Worm (Caenorhabditis elegans) whole organism, early embryonic: ENCODE results near the gene C01B10.6.
"Not testable (repeated sequence)": the region's sequence is repeated elsewhere in the genome, so short reads cannot be mapped to it uniquely, and the experiment has no call there.

Experiments
- B0310.2 ChIP-seq: sonication (generic microtip); optimal IDR thresholded peaks from 2 replicates; lab custom pipeline; 2016; ENCODE audit warnings: mild to moderate bottlenecking, missing genetic modification characterization, missing compliant biosample characterization
- F13C5.2 ChIP-seq: sonication (generic microtip); optimal IDR thresholded peaks from 2 replicates; lab custom pipeline; 2017; ENCODE audit warnings: mild to moderate bottlenecking, missing genetic modification characterization, inconsistent platforms, missing compliant biosample characterization
- aly-1 ChIP-seq: sonication (generic microtip); optimal IDR thresholded peaks from 2 replicates; lab custom pipeline; 2016; ENCODE audit warnings: missing genetic modification characterization, missing compliant biosample characterization
- ama-1 ChIP-seq: fragments of 150-350 bp; optimal IDR thresholded peaks from 2 replicates; lab custom pipeline; 2014
- ceh-13 ChIP-seq: fragments of 200-800 bp; sonication (Bioruptor generic); optimal IDR thresholded peaks from 2 replicates; lab custom pipeline; 2018; ENCODE audit warnings: mild to moderate bottlenecking, missing genetic modification characterization, missing compliant biosample characterization
- ceh-36 ChIP-seq: sonication (generic microtip); optimal IDR thresholded peaks from 2 replicates; lab custom pipeline; 2016; ENCODE audit warnings: missing genetic modification characterization, inconsistent platforms, missing compliant biosample characterization
- ets-7 ChIP-seq: sonication (generic microtip); optimal IDR thresholded peaks from 2 replicates; lab custom pipeline; 2016; ENCODE audit warnings: missing genotype, missing genetic modification characterization, missing compliant biosample characterization
- flt-1 ChIP-seq: fragments of 200-800 bp; sonication (Bioruptor generic); IDR thresholded peaks from 2 replicates; pipeline ENCODE4 v1.3.6; 2022; ENCODE audit warnings: missing genetic modification characterization, missing compliant biosample characterization
- hmbx-1 ChIP-seq: sonication (generic microtip); optimal IDR thresholded peaks from 2 replicates; lab custom pipeline; 2016; ENCODE audit warnings: mild to moderate bottlenecking, missing genetic modification characterization, missing compliant biosample characterization
- hmg-4 ChIP-seq: fragments of 200-800 bp; sonication (Bioruptor generic); optimal IDR thresholded peaks from 2 replicates; lab custom pipeline; 2018; ENCODE audit warnings: mild to moderate bottlenecking, missing genetic modification characterization, missing compliant biosample characterization
- hnd-1 ChIP-seq: sonication (generic microtip); optimal IDR thresholded peaks from 2 replicates; lab custom pipeline; 2016; ENCODE audit warnings: missing genetic modification characterization, missing compliant biosample characterization
- pes-1 ChIP-seq: fragments of 200-800 bp; sonication (Bioruptor generic); IDR thresholded peaks from 2 replicates; pipeline ENCODE4 v1.3.6; 2022; ENCODE audit warnings: missing genetic modification reagents, missing genetic modification characterization, missing compliant biosample characterization
- scrt-1 ChIP-seq: fragments of 200-800 bp; sonication (Bioruptor generic); IDR thresholded peaks from 2 replicates; pipeline ENCODE4 v1.3.6; 2022; ENCODE audit warnings: missing genetic modification characterization, missing compliant biosample characterization
- sea-1 ChIP-seq: fragments of 200-800 bp; sonication (Bioruptor generic); conservative IDR thresholded peaks from 2 replicates; pipeline ENCODE4 v1.3.6; 2022; ENCODE audit warnings: missing genetic modification characterization, missing compliant biosample characterization
- tbx-11 ChIP-seq: fragments of 200-800 bp; sonication (Bioruptor generic); IDR thresholded peaks from 2 replicates; pipeline ENCODE4 v1.3.6; 2022; ENCODE audit warnings: missing genetic modification characterization, missing compliant biosample characterization
- tbx-37 ChIP-seq: fragments of 200-800 bp; sonication (Bioruptor generic); conservative IDR thresholded peaks from 2 replicates; pipeline ENCODE4 v1.3.6; 2022; ENCODE audit warnings: missing genetic modification reagents, missing genetic modification characterization, missing compliant biosample characterization
- tra-4 ChIP-seq: sonication (generic microtip); optimal IDR thresholded peaks from 2 replicates; lab custom pipeline; 2017; ENCODE audit warnings: missing genetic modification characterization, missing compliant biosample characterization

Gene C01B10.6

DNA sequence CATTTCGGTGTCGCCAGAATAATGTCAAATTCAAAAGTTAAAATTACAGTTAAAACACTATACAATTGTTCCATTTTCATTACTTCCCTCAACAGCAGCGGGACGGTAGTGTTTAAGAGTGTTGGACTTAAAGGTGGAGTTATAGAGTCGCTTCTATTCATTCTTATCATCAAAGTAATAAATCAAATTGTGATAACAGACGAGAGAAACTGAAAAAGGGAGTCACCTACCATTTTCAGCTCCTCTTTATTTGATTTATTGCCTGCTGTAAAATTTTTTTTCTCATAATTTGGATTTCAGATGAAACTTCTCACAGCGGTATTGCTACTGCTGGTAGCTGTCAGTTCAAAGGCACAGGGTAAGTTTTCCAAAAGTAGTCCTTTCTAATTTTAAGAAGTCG, at the start of gene C01B10.6:
Gene C01B10.6 (plus strand): TSS at position 301 of the 400 bp plus-strand sequence.
- TF ChIP-seq scrt-1 (GFP tag; lab: Robert Waterston, UW) (no peak), ama-1 (lab: Kevin White, UChicago) (no peak), ets-7 (no peak), pes-1 (no peak)

DNA sequence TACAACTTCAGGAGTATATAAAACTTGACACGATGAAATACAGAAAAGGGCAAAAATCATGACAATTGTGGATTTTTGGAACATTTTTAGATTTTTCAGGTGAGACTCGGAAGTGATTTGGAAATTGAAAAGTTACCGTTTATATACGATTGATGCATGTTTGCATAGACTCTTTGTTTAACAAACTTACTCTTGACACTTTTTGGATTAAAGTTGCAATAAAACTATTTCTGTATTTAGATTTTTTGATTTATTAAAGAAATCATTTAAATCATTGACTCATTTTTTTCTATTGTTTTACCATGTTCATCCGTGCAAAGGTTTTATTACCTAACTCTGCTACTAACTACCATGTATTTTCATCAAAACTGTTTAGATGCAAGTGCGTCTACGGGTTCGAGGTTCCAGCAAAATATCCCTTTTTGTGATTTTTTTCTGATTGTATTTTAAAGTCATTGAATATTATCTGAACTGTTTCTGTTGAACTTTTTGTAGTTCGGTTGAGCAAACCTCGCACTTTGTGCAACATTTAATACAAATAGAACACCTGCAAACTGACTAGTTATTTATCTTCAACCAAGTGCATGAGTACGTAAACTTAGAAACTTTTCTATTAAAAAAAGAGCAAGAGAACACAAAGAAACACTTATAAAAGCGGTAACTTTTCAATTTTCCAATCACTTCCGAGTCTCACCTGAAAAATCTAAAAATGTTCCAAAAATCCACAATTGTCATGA, 48.8 kb upstream of the C01B10.6 start, which contains the start of the genes nspb-1 and nspb-2:
Gene nspb-1 (minus strand): TSS at position 101 of the 737 bp plus-strand sequence.
Gene nspb-2 (plus strand): TSS at position 687 of the 737 bp plus-strand sequence.
- TF ChIP-seq B0310.2 (tag; lab: Kevin White, UChicago); hmg-4; ama-1 (lab: Kevin White, UChicago): not testable (repeated sequence)

DNA sequence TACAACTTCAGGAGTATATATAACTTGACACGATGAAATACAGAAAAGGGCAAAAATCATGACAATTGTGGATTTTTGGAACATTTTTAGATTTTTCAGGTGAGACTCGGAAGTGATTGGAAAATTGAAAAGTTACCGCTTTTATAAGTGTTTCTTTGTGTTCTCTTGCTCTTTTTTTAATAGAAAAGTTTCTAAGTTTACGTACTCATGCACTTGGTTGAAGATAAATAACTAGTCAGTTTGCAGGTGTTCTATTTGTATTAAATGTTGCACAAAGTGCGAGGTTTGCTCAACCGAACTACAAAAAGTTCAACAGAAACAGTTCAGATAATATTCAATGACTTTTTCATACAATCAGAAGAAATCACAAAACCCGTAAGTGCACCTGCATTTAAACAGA, 45.1 kb upstream of the C01B10.6 start, which contains the start of gene nspb-3:
Gene nspb-3 (minus strand): TSS at position 101 of the 400 bp plus-strand sequence.
- TF ChIP-seq tbx-11 (GFP tag; lab: Robert Waterston, UW); ceh-13 (GFP tag; lab: Kevin White, UChicago); tra-4 (tag; lab: Kevin White, UChicago): not testable (repeated sequence)

DNA sequence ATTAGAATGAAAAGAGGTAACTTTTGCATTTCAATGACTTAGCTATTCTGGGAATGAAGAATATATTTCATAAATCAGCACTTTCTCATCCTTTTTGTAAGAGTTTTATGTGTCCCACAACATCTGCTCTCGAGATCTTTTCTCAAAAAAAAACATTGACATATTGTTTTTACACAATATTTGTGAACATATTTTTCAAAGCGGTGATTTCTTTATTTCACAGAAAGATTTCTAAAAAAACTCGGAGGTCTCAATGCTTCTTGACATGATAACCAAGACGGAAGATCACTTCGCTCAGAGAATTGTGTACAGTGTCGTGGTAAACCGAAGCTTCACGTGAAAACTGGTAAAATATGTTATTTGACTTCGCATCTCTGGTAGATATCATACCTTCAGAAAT, 44.1 kb upstream of the C01B10.6 start, which contains the start of gene F38A5.22:
Gene F38A5.22 (minus strand): TSS at position 29 of the 400 bp plus-strand sequence.
- no peak for TF ChIP-seq scrt-1 (GFP tag; lab: Robert Waterston, UW)

DNA sequence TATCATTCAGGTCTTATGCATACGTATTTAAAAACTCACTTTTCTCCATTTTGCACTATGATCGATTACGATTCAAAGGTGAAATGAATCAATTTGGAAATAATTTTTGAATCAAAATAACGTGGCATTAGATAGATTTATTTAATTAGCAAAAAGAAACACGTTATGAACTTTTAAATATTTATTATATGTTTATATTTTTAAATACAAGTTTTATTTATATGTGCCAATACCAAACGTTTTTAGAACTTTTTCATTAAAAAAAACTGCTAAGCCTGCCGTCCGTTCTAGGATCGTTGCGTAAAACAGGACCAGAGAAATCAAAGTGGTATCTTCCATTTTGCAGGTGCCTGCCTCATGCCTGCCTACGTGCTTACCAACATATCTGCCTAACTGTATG, 42.7 kb upstream of the C01B10.6 start, which contains the start of gene F38A5.6:
Gene F38A5.6 (minus strand): TSS at position 101 of the 400 bp plus-strand sequence.
- TF ChIP-seq flt-1 (GFP tag; lab: Robert Waterston, UW) (no peak), pes-1 (no peak), ceh-36 (no peak), aly-1 (tag; lab: Kevin White, UChicago) (no peak), F13C5.2 (tag; lab: Kevin White, UChicago) (no peak), ets-7 (no peak), sea-1 (GFP tag; lab: Robert Waterston, UW) (no peak), tra-4 (tag; lab: Kevin White, UChicago) (no peak), B0310.2 (tag; lab: Kevin White, UChicago) (no peak), tbx-37 (no peak), hnd-1 (tag; lab: Kevin White, UChicago) (no peak), ama-1 (lab: Kevin White, UChicago) (no peak), ceh-13 (GFP tag; lab: Kevin White, UChicago) (no peak), hmbx-1 (tag; lab: Kevin White, UChicago) (no peak), scrt-1 (GFP tag; lab: Robert Waterston, UW) (no peak), tbx-11 (GFP tag; lab: Robert Waterston, UW) (no peak)

DNA sequence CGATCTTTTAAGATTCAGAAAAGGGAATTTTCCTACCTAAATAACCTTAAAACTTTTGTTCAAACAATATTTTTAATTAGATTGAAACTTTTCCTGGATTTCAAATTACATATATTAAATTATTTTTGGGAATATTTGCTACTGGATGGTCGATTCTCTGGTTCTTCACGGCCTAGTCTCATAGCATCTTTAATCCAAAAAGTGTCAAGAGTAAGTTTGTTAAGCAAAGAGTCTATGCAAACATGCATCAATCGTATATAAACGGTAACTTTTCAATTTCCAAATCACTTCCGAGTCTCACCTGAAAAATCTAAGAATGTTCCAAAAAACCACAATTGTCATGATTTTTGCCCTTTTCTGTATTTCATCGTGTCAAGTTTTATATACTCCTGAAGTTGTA, 42.1 kb upstream of the C01B10.6 start, which contains the start of gene nspb-4:
Gene nspb-4 (plus strand): TSS at position 301 of the 400 bp plus-strand sequence.
- TF ChIP-seq ceh-13 (GFP tag; lab: Kevin White, UChicago); tbx-37; ets-7: not testable (repeated sequence)

DNA sequence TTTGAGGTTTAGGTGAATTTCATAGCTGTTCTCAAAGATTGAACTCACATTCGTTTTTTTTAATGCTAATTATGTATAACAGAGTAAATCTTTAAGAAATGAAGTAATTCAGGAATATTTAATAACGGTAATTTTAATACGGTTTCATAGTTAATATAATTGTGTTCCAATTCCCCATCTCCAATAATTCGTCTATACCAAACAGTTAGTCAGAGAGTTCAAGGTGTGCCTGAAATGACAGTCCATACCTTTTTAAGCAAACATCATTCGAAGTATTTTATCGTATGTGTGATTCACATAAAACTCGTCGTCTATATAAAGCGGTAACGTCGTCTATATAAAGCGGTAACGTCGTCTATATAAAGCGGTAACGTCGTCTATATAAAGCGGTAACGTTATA, 41.2 kb upstream of the C01B10.6 start, which contains the start of gene nspb-5:
Gene nspb-5 (plus strand): TSS at position 301 of the 400 bp plus-strand sequence.
- not testable (repeated sequence) for TF ChIP-seq aly-1 (tag; lab: Kevin White, UChicago); hnd-1 (tag; lab: Kevin White, UChicago); ets-7

DNA sequence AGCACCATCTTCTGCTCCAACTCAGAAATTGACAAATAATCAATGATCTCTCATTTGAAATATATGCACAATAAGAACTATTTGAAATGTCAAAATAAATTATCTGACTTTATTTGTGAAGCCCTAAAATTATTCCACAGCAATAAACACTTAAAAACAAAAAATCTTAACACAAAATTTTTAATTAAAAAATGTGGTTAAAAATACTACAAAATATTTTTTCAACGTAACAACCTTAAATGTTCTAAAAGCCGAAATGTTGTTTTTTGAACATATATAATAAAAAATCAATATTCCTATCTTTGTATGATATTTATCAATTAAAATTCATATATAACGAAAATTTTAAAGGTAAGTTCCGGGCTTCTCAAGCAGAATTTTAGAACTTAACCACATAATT, 40.5 kb upstream of the C01B10.6 start, which contains the start of gene F38A5.8:
Gene F38A5.8 (plus strand): TSS at position 301 of the 400 bp plus-strand sequence.
- TF ChIP-seq ceh-36: no peak
- TF ChIP-seq flt-1 (GFP tag; lab: Robert Waterston, UW): no peak
- no peak for TF ChIP-seq ceh-13 (GFP tag; lab: Kevin White, UChicago)
- no peak for TF ChIP-seq scrt-1 (GFP tag; lab: Robert Waterston, UW)
- TF ChIP-seq hmg-4: no peak
- TF ChIP-seq tbx-11 (GFP tag; lab: Robert Waterston, UW): no peak
- TF ChIP-seq pes-1: no peak
- no peak for TF ChIP-seq tra-4 (tag; lab: Kevin White, UChicago)
- TF ChIP-seq aly-1 (tag; lab: Kevin White, UChicago): no peak
- no peak for TF ChIP-seq ets-7
- no peak for TF ChIP-seq B0310.2 (tag; lab: Kevin White, UChicago)
- TF ChIP-seq tbx-37: no peak
- no peak for TF ChIP-seq hnd-1 (tag; lab: Kevin White, UChicago)
- TF ChIP-seq F13C5.2 (tag; lab: Kevin White, UChicago): no peak
- TF ChIP-seq hmbx-1 (tag; lab: Kevin White, UChicago): no peak
